Worm (Caenorhabditis elegans): ENCODE results near the gene F31F4.17.

DNA sequence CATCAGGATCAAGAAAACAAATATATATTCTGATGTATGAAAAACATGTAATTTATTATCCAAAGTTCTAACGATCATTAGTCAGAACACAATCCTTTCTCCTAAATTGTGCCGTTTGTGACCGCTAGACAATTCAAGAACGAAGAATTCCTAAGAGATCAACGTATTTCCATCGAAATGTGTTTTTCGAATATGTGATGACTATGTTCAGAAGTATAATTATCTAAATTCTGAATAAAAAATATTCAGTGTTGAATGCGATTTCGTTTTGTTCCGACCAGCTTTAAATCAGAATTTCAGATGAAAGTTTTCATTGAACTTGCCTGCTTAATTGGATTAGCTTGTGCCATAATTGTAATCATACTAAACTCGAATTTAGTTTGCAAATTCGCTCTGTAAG lies 42.1 kb upstream of the F31F4.17 start, which contains the start of gene srbc-37:
- TF ChIP-seq Y79H2A.3 (GFP tag; conservative IDR thresholded peaks at IDR 0.05) (no peak), ccch-3 (GFP tag; optimal IDR thresholded peaks at IDR 0.05) (no peak), snpc-4 (GFP tag; optimal IDR thresholded peaks at IDR 0.05) (no peak), snpc-4 (tag; optimal IDR thresholded peaks at IDR 0.05) (no peak), hlh-26 (GFP tag; conservative IDR thresholded peaks at IDR 0.05) (no peak), pha-4 (tag; optimal IDR thresholded peaks at IDR 0.05) (no peak), T07F8.4 (tag; optimal IDR thresholded peaks at IDR 0.05) (no peak), F39B2.1 (GFP tag; IDR thresholded peaks at IDR 0.05) (no peak), F57C9.4 (tag; optimal IDR thresholded peaks at IDR 0.05) (no peak), lir-1 (GFP tag; conservative IDR thresholded peaks at IDR 0.05) (no peak)
